Fruit fly (Drosophila melanogaster) whole organism, wandering third instar larva: ENCODE measurements around the gene CG43091.

ENCODE experiments used
- Dif ChIP-seq: fragments of 200-275, 200-300 bp; sonication (Bioruptor generic); optimal IDR thresholded peaks from 2 replicates; lab custom pipeline; 2018; ENCODE audit warnings: missing biosample characterization, missing genetic modification characterization; ENCODE audit not compliant: partially characterized antibody
- GATAd ChIP-seq: sonication (Bioruptor generic); optimal IDR thresholded peaks from 2 replicates; lab custom pipeline; 2016; ENCODE audit warnings: missing biosample characterization, missing genetic modification characterization
- N ChIP-seq: fragments of >200 bp; optimal IDR thresholded peaks from 2 replicates; lab custom pipeline; 2018; ENCODE audit warnings: missing biosample characterization, missing external identifiers, missing genetic modification characterization
- ey ChIP-seq: fragments of 200-800 bp; sonication (Bioruptor generic); optimal IDR thresholded peaks from 2 replicates; lab custom pipeline; 2016; ENCODE audit warnings: missing biosample characterization, missing genetic modification characterization

The CG43091 gene

dm6 chr3R:22718401-22718800 lies 50.1 kb downstream of the CG43091 start:
- TF ChIP-seq N (GFP tag; lab: Kevin White, UChicago) (no peak), Dif (GFP tag; lab: Kevin White, UChicago) (no peak), GATAd (no peak), ey (GFP tag; lab: Kevin White, UChicago) (no peak)
